Fruit fly (Drosophila melanogaster): ENCODE data around the gene CG9150.
A peak's percentile ranks its signal among the peaks of the same experiment; 100 is the strongest.

Gene CG9150

DNA sequence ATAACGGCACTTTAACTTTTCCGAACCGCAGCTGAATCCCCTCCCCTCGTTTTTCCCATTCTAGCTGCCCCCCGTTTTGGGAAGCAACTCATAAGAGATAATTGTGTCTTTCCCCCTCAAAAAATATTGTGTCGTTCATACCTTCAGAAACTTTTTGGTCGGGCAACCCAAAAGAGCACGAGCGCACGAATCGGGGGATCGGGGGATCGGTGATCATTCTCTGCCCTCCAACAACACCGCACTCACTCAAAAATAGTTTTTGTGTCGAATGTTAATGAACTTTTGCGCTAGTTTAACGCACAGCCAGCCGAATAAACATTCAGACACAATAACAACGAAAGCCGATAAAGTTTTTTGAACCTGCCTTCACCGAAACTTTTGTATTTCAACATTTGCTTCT, 22.0 kb upstream of the CG9150 start:
- TF ChIP-seq Rel (GFP tag; optimal IDR thresholded peaks at IDR 0.05) (no peak), Rel (tag; optimal IDR thresholded peaks at IDR 0.05) (peak; percentile 82), rgr (GFP tag; optimal IDR thresholded peaks at IDR 0.05) (no peak)

DNA sequence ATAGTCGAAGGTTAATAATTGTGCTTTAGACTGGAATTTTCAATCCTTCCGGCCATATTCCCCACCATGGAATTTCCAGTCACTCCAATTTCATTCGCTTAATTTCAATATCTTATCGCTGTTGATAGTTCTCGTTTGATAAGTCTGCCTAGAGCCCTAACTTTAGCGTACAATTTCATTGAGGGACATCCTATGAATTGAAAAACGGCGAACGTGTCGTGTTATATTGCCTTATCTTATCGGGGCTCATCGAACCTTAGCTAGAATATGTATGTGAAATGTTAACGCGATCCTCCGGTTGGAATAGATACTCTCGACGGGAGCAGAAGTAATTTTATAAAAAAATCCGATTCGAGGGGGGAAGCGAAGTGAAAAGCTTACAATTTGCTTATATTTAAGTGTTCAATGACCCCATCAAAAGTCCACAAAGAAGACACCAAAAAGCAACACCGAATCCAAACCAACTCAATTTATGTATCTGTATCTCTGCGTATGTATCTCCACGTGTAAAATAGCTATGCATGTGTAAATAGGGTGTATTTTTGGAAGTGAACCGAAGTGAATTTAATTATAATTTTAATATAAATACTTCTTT, 21.3 kb upstream of the CG9150 start:
- TF ChIP-seq Rel (GFP tag; optimal IDR thresholded peaks at IDR 0.05) (no peak), Rel (tag; optimal IDR thresholded peaks at IDR 0.05) (peak; percentile 88), sv (GFP tag; optimal IDR thresholded peaks at IDR 0.05) (no peak)

DNA sequence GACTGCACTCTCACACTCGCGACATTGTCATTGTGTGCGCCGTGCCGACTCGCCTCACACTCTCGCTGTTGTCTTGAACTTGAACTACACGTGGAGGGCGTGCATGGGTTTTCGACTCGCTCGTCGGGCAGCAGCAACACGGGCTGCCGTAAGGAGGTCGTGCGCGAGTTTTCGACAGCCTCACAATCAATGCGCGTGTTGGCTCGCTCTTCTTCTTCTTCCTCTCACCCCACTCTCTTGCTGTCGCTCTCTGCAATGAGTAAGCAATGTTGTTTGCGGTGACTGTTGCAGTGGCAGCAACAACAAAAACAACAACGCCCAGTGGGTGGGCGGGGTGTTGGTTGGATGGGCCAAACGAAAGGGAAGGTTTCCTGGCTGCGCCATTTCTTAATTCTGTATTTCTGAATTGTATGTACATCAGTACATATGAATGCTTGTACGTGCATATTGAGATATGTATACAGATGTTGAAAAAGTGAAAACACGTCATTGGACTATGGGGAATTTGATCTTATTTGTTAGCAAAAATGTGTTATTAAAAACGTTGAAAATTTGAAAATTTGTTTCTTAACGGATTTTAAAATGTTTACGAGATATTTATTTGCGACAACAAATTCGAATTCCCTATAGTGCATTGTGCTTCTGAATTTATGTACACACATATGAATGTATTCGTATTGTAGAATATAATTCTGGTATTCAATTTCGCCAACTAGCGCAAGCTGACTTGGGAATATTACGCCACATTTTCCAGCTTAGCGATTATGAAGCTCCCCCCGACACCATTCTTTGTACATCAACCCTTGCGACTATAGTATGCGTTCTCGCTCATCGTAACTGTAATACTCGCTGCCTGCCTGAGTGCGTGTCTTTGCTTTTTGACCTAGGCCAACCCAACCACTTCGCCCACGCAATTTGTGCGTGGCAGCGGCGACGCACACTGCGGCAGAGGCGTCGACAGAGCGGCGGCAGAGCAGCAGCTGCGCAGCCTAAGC, 20.3 kb upstream of the CG9150 start:
- TF ChIP-seq woc (GFP tag; optimal IDR thresholded peaks at IDR 0.05) (no peak), sv (GFP tag; optimal IDR thresholded peaks at IDR 0.05) (no peak), Abd-B (GFP tag; optimal IDR thresholded peaks at IDR 0.05) (no peak), sage (GFP tag; optimal IDR thresholded peaks at IDR 0.05) (peak; percentile 29), br (GFP tag; optimal IDR thresholded peaks at IDR 0.05) (peak; percentile 22), rgr (GFP tag; optimal IDR thresholded peaks at IDR 0.05) (peak; percentile 27), pan (optimal IDR thresholded peaks at IDR 0.05) (no peak), psq (GFP tag; optimal IDR thresholded peaks at IDR 0.05) (peak; percentile 56), lola (GFP tag; optimal IDR thresholded peaks at IDR 0.05) (no peak), jim (GFP tag; optimal IDR thresholded peaks at IDR 0.05) (peak; percentile 39), Mio (GFP tag; optimal IDR thresholded peaks at IDR 0.05) (no peak), CG9705 (GFP tag; optimal IDR thresholded peaks at IDR 0.05) (peak; percentile 21), Vsx2 (GFP tag; optimal IDR thresholded peaks at IDR 0.05; ENCODE audit: partially characterized antibody) (peak; percentile 48), Myc (optimal IDR thresholded peaks at IDR 0.05) (no peak), Rel (GFP tag; optimal IDR thresholded peaks at IDR 0.05) (no peak), Rel (tag; optimal IDR thresholded peaks at IDR 0.05) (peak; percentile 87), dl (GFP tag; optimal IDR thresholded peaks at IDR 0.05; ENCODE audit: insufficient read depth in 1 of 2, partially characterized antibody in 2 of 2) (peak; percentile 58 to 74), Dfd (GFP tag; optimal IDR thresholded peaks at IDR 0.05) (no peak), dmrt93B (GFP tag; optimal IDR thresholded peaks at IDR 0.05) (no peak), tai (GFP tag; optimal IDR thresholded peaks at IDR 0.05) (peak; percentile 98), HLH106 (tag; optimal IDR thresholded peaks at IDR 0.05) (peak; percentile 29), OdsH (GFP tag; optimal IDR thresholded peaks at IDR 0.05) (no peak), usp (GFP tag; optimal IDR thresholded peaks at IDR 0.05) (no peak), N (GFP tag; optimal IDR thresholded peaks at IDR 0.05) (no peak), CG32264 (GFP tag; optimal IDR thresholded peaks at IDR 0.05) (no peak), Hnf4 (GFP tag; optimal IDR thresholded peaks at IDR 0.05) (no peak), Jra (GFP tag; optimal IDR thresholded peaks at IDR 0.05) (peak; percentile 96), ey (GFP tag; optimal IDR thresholded peaks at IDR 0.05) (peak; percentile 6), Sp1 (GFP tag; optimal IDR thresholded peaks at IDR 0.05) (peak; percentile 49), CrebA (GFP tag; optimal IDR thresholded peaks at IDR 0.05; ENCODE audit: borderline replicate concordance) (no peak), Hr83 (GFP tag; optimal IDR thresholded peaks at IDR 0.05; ENCODE audit: poor library complexity, severe bottlenecking) (peak; percentile 9), fru (GFP tag; optimal IDR thresholded peaks at IDR 0.05) (peak; percentile 46), h (GFP tag; optimal IDR thresholded peaks at IDR 0.05) (peak; percentile 95), Dif (GFP tag; optimal IDR thresholded peaks at IDR 0.05; ENCODE audit: partially characterized antibody) (peak; percentile 83), foxo (GFP tag; optimal IDR thresholded peaks at IDR 0.05) (no peak), brk (GFP tag; optimal IDR thresholded peaks at IDR 0.05) (no peak), GATAd (GFP tag; optimal IDR thresholded peaks at IDR 0.05) (no peak), Hr78 (GFP tag; optimal IDR thresholded peaks at IDR 0.05) (no peak), dsf (GFP tag; optimal IDR thresholded peaks at IDR 0.05; ENCODE audit: borderline replicate concordance) (no peak)

Measured in whole organism, wandering third instar larva.